Fruit fly (Drosophila melanogaster) whole organism: ENCODE results near the gene Bre1.
A peak's percentile ranks its signal among the peaks of the same experiment; 100 is the strongest.

Experiments used
- CG8478 ChIP-seq: fragments of >200 bp; optimal IDR thresholded peaks from 2 replicates; lab custom pipeline; 2018; ENCODE audit warnings: inconsistent platforms
- Dll ChIP-seq: fragments of >200 bp; optimal IDR thresholded peaks from 2 replicates; lab custom pipeline; 2017
- EcR ChIP-seq, 2 experiments: fragments of >200 bp; optimal IDR thresholded peaks; 2 replicates each; lab custom pipeline; 2017; ENCODE audit warnings: missing biosample characterization in 2 of 2, missing genetic modification characterization in 2 of 2, missing genetic modification reagents in 2 of 2
- pan ChIP-seq: fragments of >200 bp; optimal IDR thresholded peaks from 2 replicates; lab custom pipeline; 2017
- psq ChIP-seq: fragments of >200 bp; optimal IDR thresholded peaks from 2 replicates; lab custom pipeline; 2017
- usp ChIP-seq: fragments of >200 bp; optimal IDR thresholded peaks from 2 replicates; lab custom pipeline; 2017; ENCODE audit warnings: missing biosample characterization, missing genetic modification characterization, mixed read lengths

The Bre1 gene

dm6 chr3L:5809201-5809584, 15.2 kb upstream of the Bre1 start:
- TF ChIP-seq CG8478 (lab: Kevin White, UChicago) (no peak), EcR (GFP tag; optimal IDR thresholded peaks at IDR 0.05; lab: Kevin White, UChicago) (no peak), pan (lab: Kevin White, UChicago) (no peak), Dll (lab: Kevin White, UChicago) (no peak), psq (lab: Kevin White, UChicago) (no peak), usp (GFP tag; lab: Kevin White, UChicago) (no peak)

dm6 chr3L:5808540-5809200, 14.7 kb upstream of the Bre1 start:
- TF ChIP-seq EcR (GFP tag; optimal IDR thresholded peaks at IDR 0.05; lab: Kevin White, UChicago) (no peak), usp (GFP tag; lab: Kevin White, UChicago) (no peak), Dll (lab: Kevin White, UChicago) (no peak), CG8478 (lab: Kevin White, UChicago) (no peak), psq (lab: Kevin White, UChicago) (no peak), pan (lab: Kevin White, UChicago) (peak; percentile 18)

dm6 chr3L:5808101-5808433, 14.1 kb upstream of the Bre1 start:
- TF ChIP-seq CG8478 (lab: Kevin White, UChicago), result no peak
- TF ChIP-seq pan (lab: Kevin White, UChicago), result no peak
- no peak for TF ChIP-seq usp (GFP tag; lab: Kevin White, UChicago)
- TF ChIP-seq EcR (GFP tag; optimal IDR thresholded peaks at IDR 0.05; lab: Kevin White, UChicago), result no peak
- TF ChIP-seq Dll (lab: Kevin White, UChicago), result no peak
- TF ChIP-seq psq (lab: Kevin White, UChicago), result no peak

- TF ChIP-seq CG8478 (lab: Kevin White, UChicago) (no peak), Dll (lab: Kevin White, UChicago) (no peak), psq (lab: Kevin White, UChicago) (no peak), EcR (GFP tag; optimal IDR thresholded peaks at IDR 0.05; lab: Kevin White, UChicago) (no peak), pan (lab: Kevin White, UChicago) (no peak), usp (GFP tag; lab: Kevin White, UChicago) (no peak)
These were observed 13.5 kb upstream of the Bre1 start for dm6 chr3L:5807370-5808100.

- TF ChIP-seq EcR (GFP tag; optimal IDR thresholded peaks at IDR 0.05; lab: Kevin White, UChicago) (no peak), psq (lab: Kevin White, UChicago) (no peak), pan (lab: Kevin White, UChicago) (no peak), CG8478 (lab: Kevin White, UChicago) (no peak), Dll (lab: Kevin White, UChicago) (no peak), usp (GFP tag; lab: Kevin White, UChicago) (no peak)
These were observed 8.7 kb upstream of the Bre1 start, which contains the start of gene CG42272 for dm6 chr3L:5802733-5803132. Gene CG42272 (plus strand): TSS chr3L:5803033.

- no peak for TF ChIP-seq CG8478 (lab: Kevin White, UChicago)
- TF ChIP-seq Dll (lab: Kevin White, UChicago), result no peak
- TF ChIP-seq pan (lab: Kevin White, UChicago), result no peak
- no peak for TF ChIP-seq usp (GFP tag; lab: Kevin White, UChicago)
- no peak for TF ChIP-seq EcR (GFP tag; optimal IDR thresholded peaks at IDR 0.05; lab: Kevin White, UChicago)
- no peak for TF ChIP-seq psq (lab: Kevin White, UChicago)
These were observed 8.1 kb upstream of the Bre1 start for dm6 chr3L:5802063-5802531.

- TF ChIP-seq CG8478 (lab: Kevin White, UChicago), result no peak
- no peak for TF ChIP-seq usp (GFP tag; lab: Kevin White, UChicago)
- TF ChIP-seq EcR (GFP tag; optimal IDR thresholded peaks at IDR 0.05; lab: Kevin White, UChicago), result no peak
- TF ChIP-seq pan (lab: Kevin White, UChicago), result no peak
These were observed 3.3 kb upstream of the Bre1 start for dm6 chr3L:5797274-5797673.

- TF ChIP-seq CG8478 (lab: Kevin White, UChicago) (no peak), EcR (GFP tag; optimal IDR thresholded peaks at IDR 0.05; lab: Kevin White, UChicago) (no peak), Dll (lab: Kevin White, UChicago) (no peak), usp (GFP tag; lab: Kevin White, UChicago) (no peak), psq (lab: Kevin White, UChicago) (no peak), pan (lab: Kevin White, UChicago) (no peak)
These were observed 2.6 kb upstream of the Bre1 start, which contains the start of gene Tektin-C for dm6 chr3L:5796493-5796998. Gene Tektin-C (minus strand): TSS chr3L:5796543.

- no peak for TF ChIP-seq Dll (lab: Kevin White, UChicago)
- TF ChIP-seq EcR (GFP tag; optimal IDR thresholded peaks at IDR 0.05; lab: Kevin White, UChicago), result no peak
- TF ChIP-seq CG8478 (lab: Kevin White, UChicago), result no peak
- TF ChIP-seq pan (lab: Kevin White, UChicago), result no peak
- TF ChIP-seq usp (GFP tag; lab: Kevin White, UChicago), result no peak
These were observed 4.3 kb downstream of the Bre1 start for dm6 chr3L:5789663-5790062.

dm6 chr3L:5788823-5789222, 5.2 kb downstream of the Bre1 start:
- TF ChIP-seq CG8478 (lab: Kevin White, UChicago) (no peak), psq (lab: Kevin White, UChicago) (no peak), pan (lab: Kevin White, UChicago) (no peak), Dll (lab: Kevin White, UChicago) (no peak), EcR (GFP tag; optimal IDR thresholded peaks at IDR 0.05; lab: Kevin White, UChicago) (no peak), usp (GFP tag; lab: Kevin White, UChicago) (no peak)

dm6 chr3L:5787476-5787875, 6.5 kb downstream of the Bre1 start:
- TF ChIP-seq psq (lab: Kevin White, UChicago) (no peak), usp (GFP tag; lab: Kevin White, UChicago) (no peak)
